Worm (Caenorhabditis elegans) whole organism, L4 larva: ENCODE data around the gene C18E9.7.

Source experiments
- aha-1 ChIP-seq: fragments of 150-350 bp; peaks from one replicate; lab custom pipeline; 2014; ENCODE audit warnings: missing biosample characterization, missing genetic modification characterization
- ceh-82 ChIP-seq: sonication (generic microtip); optimal IDR thresholded peaks from 2 replicates; lab custom pipeline; 2017; ENCODE audit warnings: missing biosample characterization, missing genetic modification characterization
- daf-19 ChIP-seq: fragments of 200-800 bp; sonication (Bioruptor generic); conservative IDR thresholded peaks from 2 replicates; pipeline ENCODE4 v1.3.6; 2022; ENCODE audit warnings: missing genetic modification characterization, missing compliant biosample characterization
- dmd-8 ChIP-seq: fragments of 200-800 bp; sonication (Bioruptor generic); IDR thresholded peaks from 2 replicates; pipeline ENCODE4 v1.3.6; 2022; ENCODE audit warnings: missing genetic modification characterization, missing compliant biosample characterization
- dpl-1 ChIP-seq: fragments of 150-350 bp; optimal IDR thresholded peaks from 2 replicates; lab custom pipeline; 2014; ENCODE audit warnings: missing biosample characterization, missing genetic modification reagents, missing genetic modification characterization
- mdl-1 ChIP-seq, 2 experiments: fragments of 150-350 bp in 1 of 2; sonication (generic microtip) in 1 of 2; optimal IDR thresholded peaks; 2 replicates each; lab custom pipeline; 2014 to 2017; ENCODE audit warnings: missing biosample characterization in 2 of 2, missing genetic modification characterization in 2 of 2
- nhr-237 ChIP-seq: sonication (generic microtip); optimal IDR thresholded peaks from 2 replicates; lab custom pipeline; 2017; ENCODE audit warnings: missing biosample characterization, missing genetic modification characterization
- nhr-25 ChIP-seq: sonication (generic microtip); optimal IDR thresholded peaks from 2 replicates; lab custom pipeline; 2017; ENCODE audit warnings: missing genetic modification characterization, mild to moderate bottlenecking, missing compliant biosample characterization, antibody characterized with exemption, moderate library complexity, borderline replicate concordance; ENCODE audit not compliant: insufficient read depth
- nhr-28 ChIP-seq: fragments of 150-350 bp; optimal IDR thresholded peaks from 2 replicates; lab custom pipeline; 2014; ENCODE audit warnings: missing biosample characterization, missing genetic modification characterization
- pqm-1 ChIP-seq: sonication (generic microtip); optimal IDR thresholded peaks from 2 replicates; lab custom pipeline; 2017; ENCODE audit warnings: missing biosample characterization, missing genetic modification characterization
- saeg-2 ChIP-seq: fragments of 200-800 bp; sonication (Bioruptor generic); IDR thresholded peaks from 2 replicates; pipeline ENCODE4 v1.3.6; 2022; ENCODE audit warnings: missing genetic modification reagents, missing genetic modification characterization, missing compliant biosample characterization
- unc-62 ChIP-seq, 3 experiments: fragments of 150-350 bp in 1 of 3; sonication (generic microtip); optimal IDR thresholded peaks in 2 of 3; peaks in 1 of 3; 1 replicate in 1 of 3; 2 replicates in 2 of 3; lab custom pipeline; 2014 to 2017; ENCODE audit warnings: missing biosample characterization in 3 of 3, missing genetic modification characterization in 3 of 3, missing genetic modification reagents in 3 of 3, missing genotype in 1 of 3
- zfp-2 ChIP-seq: sonication (generic microtip); optimal IDR thresholded peaks from 2 replicates; lab custom pipeline; 2016; ENCODE audit warnings: mild to moderate bottlenecking, missing genetic modification characterization, missing compliant biosample characterization

ce11 chrII:8992780-8993179 lies 10.2 kb upstream of the C18E9.7 start, which contains the start of gene ooc-5:
- TF ChIP-seq dmd-8 (GFP tag; lab: Robert Waterston, UW) (no peak), daf-19 (GFP tag; lab: Robert Waterston, UW) (no peak), pqm-1 (no peak), nhr-28 (tag; lab: Kevin White, UChicago) (no peak), mdl-1 (tag; optimal IDR thresholded peaks at IDR 0.05; lab: Kevin White, UChicago) (no peak), nhr-25 (no peak), dpl-1 (GFP tag; lab: Kevin White, UChicago) (no peak), zfp-2 (tag; lab: Kevin White, UChicago) (no peak), aha-1 (tag; lab: Kevin White, UChicago) (no peak), saeg-2 (GFP tag; lab: Robert Waterston, UW) (no peak), ceh-82 (no peak), unc-62 (GFP tag; optimal IDR thresholded peaks at IDR 0.05 in 1 of 2; lab: Kevin White, UChicago) (no peak), unc-62 (tag; optimal IDR thresholded peaks at IDR 0.05; lab: Kevin White, UChicago) (no peak), nhr-237 (tag; lab: Kevin White, UChicago) (no peak)
